Worm (Caenorhabditis elegans): ENCODE measurements around the gene Y97E10AR.4.

- TF ChIP-seq dao-5 (tag; optimal IDR thresholded peaks at IDR 0.05) (no peak), him-1 (tag; optimal IDR thresholded peaks at IDR 0.05) (no peak), W03F9.2 (tag; optimal IDR thresholded peaks at IDR 0.05) (no peak)
Observed at ce11 chrV:7977701-7978461, 32.2 kb downstream of the Y97E10AR.4 start, which contains the start of gene let-413.
